Worm (Caenorhabditis elegans) whole organism, L3 larva: ENCODE results near the gene F26F4.8.

ENCODE experiments used
- elt-2 ChIP-seq: sonication (generic microtip); optimal IDR thresholded peaks from 2 replicates; lab custom pipeline; 2016; ENCODE audit warnings: missing genetic modification reagents, mild to moderate bottlenecking, missing genetic modification characterization, missing compliant biosample characterization
- fos-1 ChIP-seq: fragments of 150-350 bp; optimal IDR thresholded peaks from 2 replicates; lab custom pipeline; 2014; ENCODE audit warnings: missing biosample characterization, missing genetic modification characterization
- nhr-11 ChIP-seq: fragments of 150-350 bp; optimal IDR thresholded peaks from 2 replicates; lab custom pipeline; 2014; ENCODE audit warnings: missing biosample characterization, missing genetic modification characterization
- ztf-4 ChIP-seq: fragments of 150-350 bp; optimal IDR thresholded peaks from 2 replicates; lab custom pipeline; 2014; ENCODE audit warnings: missing biosample characterization, missing genetic modification characterization

DNA sequence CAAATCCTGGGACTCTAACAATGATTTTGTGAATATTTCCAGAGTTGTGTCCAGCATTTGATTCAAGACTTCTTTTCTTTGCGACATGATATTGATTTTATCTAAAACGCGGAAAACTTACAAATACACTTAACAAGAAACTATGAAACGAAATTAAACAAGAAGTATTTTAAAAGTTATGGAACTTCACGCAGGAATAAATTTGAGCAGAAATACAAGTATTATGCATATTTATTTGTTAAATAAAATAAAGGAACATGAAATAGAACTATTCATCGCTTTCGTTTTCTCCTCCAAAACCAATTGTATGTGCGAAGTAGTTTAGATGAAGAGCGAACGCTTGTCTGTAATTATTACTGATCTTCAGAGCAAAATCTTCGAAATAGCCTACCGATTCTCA, 1.5 kb downstream of the F26F4.8 start, which contains the start of gene kbp-2:
- TF ChIP-seq nhr-11 (tag; lab: Kevin White, UChicago): no peak
- no peak for TF ChIP-seq ztf-4 (tag; lab: Kevin White, UChicago)
- TF ChIP-seq fos-1: no peak
- no peak for TF ChIP-seq elt-2 (tag; lab: Kevin White, UChicago)
